Fruit fly (Drosophila melanogaster): ENCODE data around the gene CG17404.

The CG17404 gene

dm6 chr3R:12252457-12253065, 27.7 kb upstream of the CG17404 start (continued):
- TF ChIP-seq CG9215 (GFP tag; IDR thresholded peaks at IDR 0.05) (no peak), CG6813 (GFP tag; optimal IDR thresholded peaks at IDR 0.05) (no peak), ewg (GFP tag; optimal IDR thresholded peaks at IDR 0.05) (no peak), H15 (GFP tag; IDR thresholded peaks at IDR 0.05) (no peak), bcd (GFP tag; optimal IDR thresholded peaks at IDR 0.05) (no peak), ac (GFP tag; optimal IDR thresholded peaks at IDR 0.05) (peak; percentile 59), yki (optimal IDR thresholded peaks at IDR 0.05) (no peak), odd (GFP tag; optimal IDR thresholded peaks at IDR 0.05) (no peak), crol (GFP tag; IDR thresholded peaks at IDR 0.05) (no peak), repo (GFP tag; optimal IDR thresholded peaks at IDR 0.05) (no peak), ttk (GFP tag; IDR thresholded peaks at IDR 0.05) (no peak), CoRest (tag; optimal IDR thresholded peaks at IDR 0.05) (no peak), cas (GFP tag; IDR thresholded peaks at IDR 0.05) (no peak), onecut (GFP tag; IDR thresholded peaks at IDR 0.05) (no peak), E2f2 (GFP tag; IDR thresholded peaks at IDR 0.05) (no peak), Kr (GFP tag; optimal IDR thresholded peaks at IDR 0.05) (peak; percentile 80), CG3838 (GFP tag; optimal IDR thresholded peaks at IDR 0.05) (no peak), CG31224 (GFP tag; IDR thresholded peaks at IDR 0.05) (no peak), cad (GFP tag; optimal IDR thresholded peaks at IDR 0.05) (peak; percentile 80), insv (GFP tag; optimal IDR thresholded peaks at IDR 0.05) (peak in 1 of 2 experiments; percentile 77), z (GFP tag; IDR thresholded peaks at IDR 0.05) (no peak), CG3847 (GFP tag; IDR thresholded peaks at IDR 0.05) (no peak), D (optimal IDR thresholded peaks at IDR 0.05) (peak; percentile 92), D (GFP tag; optimal IDR thresholded peaks at IDR 0.05) (no peak), Hmx (GFP tag; optimal IDR thresholded peaks at IDR 0.05) (no peak), schlank (tag; optimal IDR thresholded peaks at IDR 0.05) (no peak), CG15479 (GFP tag; optimal IDR thresholded peaks at IDR 0.05) (peak; percentile 90), Pdp1 (GFP tag; optimal IDR thresholded peaks at IDR 0.05) (no peak), CG42726 (GFP tag; IDR thresholded peaks at IDR 0.05; ENCODE audit: partially characterized antibody) (no peak), CG18764 (GFP tag; optimal IDR thresholded peaks at IDR 0.05) (no peak), Nf-YC (tag; optimal IDR thresholded peaks at IDR 0.05) (no peak), CG6765 (GFP tag; optimal IDR thresholded peaks at IDR 0.05) (no peak), ara (GFP tag; IDR thresholded peaks at IDR 0.05) (0 out of 2 replicates have a peak, but pooled peaks have one; percentile 16)

- TF ChIP-seq Hand (GFP tag; optimal IDR thresholded peaks at IDR 0.05), result no peak
- no peak for TF ChIP-seq CG6272 (GFP tag; IDR thresholded peaks at IDR 0.05)
- TF ChIP-seq twi (tag; optimal IDR thresholded peaks at IDR 0.05), result peak; percentile 94
Measured at dm6 chr3R:12251534-12251933, 26.7 kb upstream of the CG17404 start.

- TF ChIP-seq CG33557 (GFP tag; optimal IDR thresholded peaks at IDR 0.05) (peak; percentile 4), CG31441 (GFP tag; IDR thresholded peaks at IDR 0.05) (peak; percentile 18; the same call in 1 of the 2 replicates), sqz (GFP tag; optimal IDR thresholded peaks at IDR 0.05) (no peak), dmrt11E (tag; optimal IDR thresholded peaks at IDR 0.05) (peak; percentile 20), stwl (tag; optimal IDR thresholded peaks at IDR 0.05) (no peak), CG15696 (tag; optimal IDR thresholded peaks at IDR 0.05) (peak; percentile 25), ATbp (GFP tag; optimal IDR thresholded peaks at IDR 0.05) (peak; percentile 60), tna (GFP tag; IDR thresholded peaks at IDR 0.05; ENCODE audit: partially characterized antibody) (no peak), CG4854 (GFP tag; optimal IDR thresholded peaks at IDR 0.05) (no peak), Taf1 (GFP tag; IDR thresholded peaks at IDR 0.05) (no peak), fd64A (GFP tag; optimal IDR thresholded peaks at IDR 0.05) (peak; percentile 8), CG3407 (GFP tag; optimal IDR thresholded peaks at IDR 0.05) (peak; percentile 36), sens (GFP tag) (peak; percentile 71), CG1603 (tag; optimal IDR thresholded peaks at IDR 0.05) (peak; percentile 41), zfh1 (GFP tag; IDR thresholded peaks at IDR 0.05) (0 out of 3 replicates have a peak, but pooled peaks have one; percentile 7), ac (GFP tag; optimal IDR thresholded peaks at IDR 0.05) (peak; percentile 5)
Measured at dm6 chr3R:12250204-12250603, 25.4 kb upstream of the CG17404 start.
